Fruit fly (Drosophila melanogaster): ENCODE data around the gene Ncoa6.

Gene Ncoa6

DNA sequence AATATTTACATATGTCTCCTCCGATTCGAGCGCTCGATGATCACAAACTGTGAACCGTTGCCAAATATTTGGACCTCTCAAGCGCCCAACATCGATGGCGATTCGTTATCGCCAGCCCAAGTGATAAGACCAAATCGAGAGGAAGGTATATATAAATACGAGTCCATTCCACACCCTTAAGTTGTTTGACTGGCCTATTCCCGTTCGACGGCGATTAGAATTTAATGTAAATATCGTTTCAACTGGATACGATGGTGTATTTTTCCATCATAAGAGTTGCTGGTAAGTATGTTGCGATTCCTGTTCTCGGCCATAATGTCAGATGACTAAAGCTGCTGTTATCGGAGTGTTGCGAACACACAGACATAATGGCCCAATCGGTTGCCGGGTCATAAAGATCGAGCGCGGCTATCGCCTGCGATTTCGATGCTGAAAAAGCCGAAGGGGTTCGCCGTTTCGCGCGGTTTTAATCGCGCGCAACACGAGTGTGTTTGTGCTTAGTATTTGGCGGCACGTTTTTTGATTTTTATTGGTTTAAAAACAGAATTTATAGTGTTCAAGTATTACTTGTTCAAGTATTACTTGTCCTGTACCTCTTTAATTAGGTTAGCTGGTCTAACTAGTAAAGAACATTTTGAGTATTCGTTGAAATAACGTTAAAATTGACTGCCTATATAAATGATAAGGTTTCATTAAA, 11.7 kb upstream of the Ncoa6 start, which contains the start of gene fusl (continued):
- peak in 1 of 2 experiments; percentile 7 for TF ChIP-seq Eip74EF (GFP tag; optimal IDR thresholded peaks at IDR 0.05)
- TF ChIP-seq CG17328 (GFP tag; IDR thresholded peaks at IDR 0.05): no peak
- TF ChIP-seq CG5953 (GFP tag; IDR thresholded peaks at IDR 0.05): no peak
- TF ChIP-seq gsb-n (tag; optimal IDR thresholded peaks at IDR 0.05): no peak
- TF ChIP-seq Rfx (GFP tag; IDR thresholded peaks at IDR 0.05): no peak
- no peak for TF ChIP-seq Dad (GFP tag; optimal IDR thresholded peaks at IDR 0.05)
- TF ChIP-seq dati (GFP tag; IDR thresholded peaks at IDR 0.05): no peak
- no peak for TF ChIP-seq CG6683 (GFP tag; optimal IDR thresholded peaks at IDR 0.05)
- TF ChIP-seq Rx (GFP tag; IDR thresholded peaks at IDR 0.05): no peak
- no peak for TF ChIP-seq klu (GFP tag; IDR thresholded peaks at IDR 0.05)
- no peak for TF ChIP-seq CG11085 (GFP tag; IDR thresholded peaks at IDR 0.05)
- TF ChIP-seq danr (GFP tag; IDR thresholded peaks at IDR 0.05): no peak
- no peak for TF ChIP-seq Atf-2 (GFP tag; optimal IDR thresholded peaks at IDR 0.05)
- no peak for TF ChIP-seq Spps (tag; optimal IDR thresholded peaks at IDR 0.05)
- TF ChIP-seq grn (GFP tag; optimal IDR thresholded peaks at IDR 0.05): peak; percentile 44
- TF ChIP-seq CG17359 (tag; optimal IDR thresholded peaks at IDR 0.05): no peak
- TF ChIP-seq CG34376 (GFP tag; optimal IDR thresholded peaks at IDR 0.05): peak; percentile 94
- peak; percentile 21 for TF ChIP-seq CG2875 (GFP tag; optimal IDR thresholded peaks at IDR 0.05)
- TF ChIP-seq HLH4C (GFP tag; IDR thresholded peaks at IDR 0.05; ENCODE audit: partially characterized antibody): no peak
- no peak for TF ChIP-seq vfl (GFP tag; optimal IDR thresholded peaks at IDR 0.05)
- TF ChIP-seq Pdp1 (GFP tag; optimal IDR thresholded peaks at IDR 0.05): peak in 1 of 2 experiments; percentile 30
- no peak for TF ChIP-seq scrt (GFP tag; optimal IDR thresholded peaks at IDR 0.05)
- TF ChIP-seq crp (GFP tag; optimal IDR thresholded peaks at IDR 0.05): no peak
- TF ChIP-seq dpn (GFP tag; optimal IDR thresholded peaks at IDR 0.05): no peak
- TF ChIP-seq CG7987 (GFP tag; optimal IDR thresholded peaks at IDR 0.05): no peak
- TF ChIP-seq Taf1 (GFP tag; IDR thresholded peaks at IDR 0.05): no peak
- TF ChIP-seq pita (GFP tag; optimal IDR thresholded peaks at IDR 0.05): no peak
- TF ChIP-seq schlank (tag; optimal IDR thresholded peaks at IDR 0.05): no peak
- no peak for TF ChIP-seq CG15073 (GFP tag; optimal IDR thresholded peaks at IDR 0.05)
- TF ChIP-seq Lpt (GFP tag; optimal IDR thresholded peaks at IDR 0.05): no peak
- no peak for TF ChIP-seq Ets97D (GFP tag; optimal IDR thresholded peaks at IDR 0.05)
- TF ChIP-seq ems (GFP tag; optimal IDR thresholded peaks at IDR 0.05): no peak
- TF ChIP-seq CG4617 (GFP tag; optimal IDR thresholded peaks at IDR 0.05; ENCODE audit: borderline replicate concordance): no peak
- no peak for TF ChIP-seq HmgZ (tag; optimal IDR thresholded peaks at IDR 0.05)
- TF ChIP-seq D19B (GFP tag; optimal IDR thresholded peaks at IDR 0.05): no peak
- no peak for TF ChIP-seq CG13424 (tag; optimal IDR thresholded peaks at IDR 0.05)
- TF ChIP-seq pfk (GFP tag; optimal IDR thresholded peaks at IDR 0.05): no peak
- TF ChIP-seq CG17612 (GFP tag; IDR thresholded peaks at IDR 0.05): no peak
- TF ChIP-seq Nf-YA (GFP tag; IDR thresholded peaks at IDR 0.05): no peak
- no peak for TF ChIP-seq Max (GFP tag; optimal IDR thresholded peaks at IDR 0.05)
- no peak for TF ChIP-seq CG14441 (GFP tag; IDR thresholded peaks at IDR 0.05)
- TF ChIP-seq stwl (tag; optimal IDR thresholded peaks at IDR 0.05): no peak
- TF ChIP-seq CG6791 (GFP tag; IDR thresholded peaks at IDR 0.05; ENCODE audit: partially characterized antibody): no peak
- TF ChIP-seq CG7271 (tag; optimal IDR thresholded peaks at IDR 0.05): no peak
- TF ChIP-seq CG16813 (GFP tag; IDR thresholded peaks at IDR 0.05; ENCODE audit: partially characterized antibody): no peak
- no peak for TF ChIP-seq jumu (GFP tag; optimal IDR thresholded peaks at IDR 0.05)
- no peak for TF ChIP-seq bab2 (GFP tag; optimal IDR thresholded peaks at IDR 0.05)
- peak; percentile 13; the same call in 1 of the 2 replicates for TF ChIP-seq CG32767 (GFP tag; IDR thresholded peaks at IDR 0.05)
- no peak for TF ChIP-seq ewg (GFP tag; optimal IDR thresholded peaks at IDR 0.05)
- TF ChIP-seq Gug (GFP tag; IDR thresholded peaks at IDR 0.05): no peak

All from whole organism, embryonic.